Fruit fly (Drosophila melanogaster) whole organism, embryonic: ENCODE results near the gene Fer3HCH.

Experiments
- ATbp ChIP-seq: fragments of 200-800 bp; sonication (Bioruptor generic); optimal IDR thresholded peaks from 2 replicates; lab custom pipeline; 2017; ENCODE audit warnings: missing biosample characterization, mild to moderate bottlenecking, missing genetic modification characterization, missing genetic modification reagents
- BEAF-32 ChIP-seq: fragments of 200-800 bp; sonication (Bioruptor generic); optimal IDR thresholded peaks from 3 replicates; lab custom pipeline; 2017; ENCODE audit warnings: missing biosample characterization, missing genetic modification characterization, mild to moderate bottlenecking, moderate library complexity, missing genetic modification reagents
- Bteb2 ChIP-seq: fragments of 200-800 bp; sonication (Bioruptor generic); optimal IDR thresholded peaks from 2 replicates; lab custom pipeline; 2016; ENCODE audit warnings: missing biosample characterization, missing genetic modification characterization
- CG10462 ChIP-seq: fragments of 200-800 bp; sonication (Bioruptor generic); optimal IDR thresholded peaks from 2 replicates; lab custom pipeline; 2016; ENCODE audit warnings: missing biosample characterization, missing genetic modification characterization
- CG10654 ChIP-seq: fragments of 200-800 bp; sonication (Bioruptor generic); optimal IDR thresholded peaks from 2 replicates; lab custom pipeline; 2016; ENCODE audit warnings: missing biosample characterization, missing genetic modification characterization
- CG11398 ChIP-seq: fragments of 200-800 bp; sonication (Bioruptor generic); optimal IDR thresholded peaks from 2 replicates; lab custom pipeline; 2016; ENCODE audit warnings: missing biosample characterization, missing genetic modification characterization
- CG11696 ChIP-seq: fragments of 200-800 bp; sonication (Bioruptor generic); IDR thresholded peaks from 2 replicates; pipeline ENCODE4 v1.3.6; 2022; ENCODE audit warnings: missing biosample characterization, missing genetic modification characterization
- CG12104 ChIP-seq: fragments of 200-800 bp; sonication (Bioruptor generic); optimal IDR thresholded peaks from 3 replicates; lab custom pipeline; 2016; ENCODE audit warnings: missing biosample characterization, missing genetic modification characterization
- CG12391 ChIP-seq: fragments of 200-800 bp; sonication (Bioruptor generic); optimal IDR thresholded peaks from 3 replicates; lab custom pipeline; 2018; ENCODE audit warnings: missing biosample characterization, mild to moderate bottlenecking, missing genetic modification characterization, moderate library complexity
- CG14441 ChIP-seq: fragments of 200-800 bp; sonication (Bioruptor generic); IDR thresholded peaks from 2 replicates; pipeline ENCODE4 v1.3.6; 2022; ENCODE audit warnings: missing biosample characterization, missing genetic modification characterization
- CG15269 ChIP-seq: fragments of 200-800 bp; sonication (Bioruptor generic); optimal IDR thresholded peaks from 2 replicates; lab custom pipeline; 2018; ENCODE audit warnings: missing biosample characterization, mild to moderate bottlenecking, missing genetic modification characterization, moderate library complexity
- CG1602 ChIP-seq: fragments of 200-800 bp; sonication (Bioruptor generic); optimal IDR thresholded peaks from 3 replicates; lab custom pipeline; 2016; ENCODE audit warnings: missing biosample characterization, missing genetic modification characterization
- CG1647 ChIP-seq: fragments of 200-800 bp; sonication (Bioruptor generic); optimal IDR thresholded peaks from 3 replicates; lab custom pipeline; 2016; ENCODE audit warnings: missing biosample characterization, missing genetic modification characterization
- CG16863 ChIP-seq: fragments of 200-800 bp; sonication (Bioruptor generic); optimal IDR thresholded peaks from 3 replicates; lab custom pipeline; 2016; ENCODE audit warnings: missing biosample characterization, missing genetic modification characterization
- CG17359 ChIP-seq: fragments of 200-800 bp; sonication (Bioruptor generic); optimal IDR thresholded peaks from 3 replicates; lab custom pipeline; 2018; ENCODE audit warnings: missing biosample characterization, mild to moderate bottlenecking, missing genetic modification characterization, moderate library complexity
- CG17912 ChIP-seq: fragments of 200-800 bp; sonication (Bioruptor generic); optimal IDR thresholded peaks from 2 replicates; lab custom pipeline; 2018; ENCODE audit warnings: missing biosample characterization, mild to moderate bottlenecking, missing genetic modification characterization
- CG2202 ChIP-seq: fragments of 200-800 bp; sonication (Bioruptor generic); optimal IDR thresholded peaks from 2 replicates; lab custom pipeline; 2018; ENCODE audit warnings: missing biosample characterization, mild to moderate bottlenecking, missing genetic modification characterization
- CG2875 ChIP-seq: fragments of 200-800 bp; sonication (Bioruptor generic); optimal IDR thresholded peaks from 2 replicates; lab custom pipeline; 2017; ENCODE audit warnings: missing biosample characterization, mild to moderate bottlenecking, missing genetic modification characterization, missing genetic modification reagents
- CG32767 ChIP-seq: fragments of 200-800 bp; sonication (Bioruptor generic); IDR thresholded peaks from 2 replicates; pipeline ENCODE4 v1.3.6; 2022; ENCODE audit warnings: missing biosample characterization, missing genetic modification characterization
- CG3407 ChIP-seq: fragments of 200-800 bp; sonication (Bioruptor generic); optimal IDR thresholded peaks from 2 replicates; lab custom pipeline; 2018; ENCODE audit warnings: missing biosample characterization, mild to moderate bottlenecking, missing genetic modification characterization
- CG43689 ChIP-seq: fragments of 200-800 bp; sonication (Bioruptor generic); IDR thresholded peaks from 2 replicates; pipeline ENCODE4 v1.3.6; 2022; ENCODE audit warnings: missing biosample characterization, missing genetic modification characterization
- CG4617 ChIP-seq: fragments of 200-800 bp; sonication (Bioruptor generic); optimal IDR thresholded peaks from 3 replicates; lab custom pipeline; 2016; ENCODE audit warnings: missing biosample characterization, missing genetic modification characterization, borderline replicate concordance
- CG6683 ChIP-seq: fragments of 200-800 bp; sonication (Bioruptor generic); optimal IDR thresholded peaks from 2 replicates; lab custom pipeline; 2017; ENCODE audit warnings: missing biosample characterization, mild to moderate bottlenecking, missing genetic modification characterization, missing genetic modification reagents
- CG6813 ChIP-seq: fragments of 200-800 bp; sonication (Bioruptor generic); optimal IDR thresholded peaks from 2 replicates; lab custom pipeline; 2017; ENCODE audit warnings: missing biosample characterization, missing genetic modification characterization, mild to moderate bottlenecking, moderate library complexity, missing genetic modification reagents
- CG6854 ChIP-seq: fragments of 200-800 bp; sonication (Bioruptor generic); optimal IDR thresholded peaks from 3 replicates; lab custom pipeline; 2017; ENCODE audit warnings: missing biosample characterization, mild to moderate bottlenecking, missing genetic modification characterization
- CG7357 ChIP-seq: fragments of 200-800 bp; sonication (Bioruptor generic); IDR thresholded peaks from 3 replicates; pipeline ENCODE4 v1.3.6; 2022; ENCODE audit warnings: missing biosample characterization, missing genetic modification characterization
- CG9609 ChIP-seq: fragments of 200-800 bp; sonication (Bioruptor generic); optimal IDR thresholded peaks from 3 replicates; lab custom pipeline; 2016; ENCODE audit warnings: missing biosample characterization, missing genetic modification characterization
- CTCF ChIP-seq: fragments of 200-800 bp; sonication (Bioruptor generic); optimal IDR thresholded peaks from 2 replicates; lab custom pipeline; 2017; ENCODE audit warnings: missing biosample characterization, mild to moderate bottlenecking, missing genetic modification characterization, moderate library complexity
- Dbx ChIP-seq: fragments of 200-800 bp; sonication (Bioruptor generic); IDR thresholded peaks from 3 replicates; pipeline ENCODE4 v1.3.6; 2022; ENCODE audit warnings: missing biosample characterization, missing genetic modification characterization
- E2f1 ChIP-seq: fragments of 200-800 bp; sonication (Bioruptor generic); IDR thresholded peaks from 2 replicates; pipeline ENCODE4 v1.3.6; 2022; ENCODE audit warnings: missing biosample characterization, missing genetic modification characterization
- Gug ChIP-seq: fragments of 200-800 bp; sonication (Bioruptor generic); IDR thresholded peaks from 4 replicates; pipeline ENCODE4 v1.3.6; 2022; ENCODE audit warnings: missing biosample characterization, missing genetic modification characterization
- H15 ChIP-seq: fragments of 200-800 bp; sonication (Bioruptor generic); IDR thresholded peaks from 3 replicates; pipeline ENCODE4 v1.3.6; 2022; ENCODE audit warnings: missing biosample characterization, missing genetic modification characterization
- Hr51 ChIP-seq, 2 experiments: fragments of 200-800 bp; sonication (Bioruptor generic); optimal IDR thresholded peaks; 2 replicates in 1 of 2; 3 replicates in 1 of 2; lab custom pipeline; 2016 to 2018; ENCODE audit warnings: missing biosample characterization in 2 of 2, missing genetic modification characterization in 2 of 2, mild to moderate bottlenecking in 1 of 2, moderate library complexity in 1 of 2
- Jarid2 ChIP-seq: fragments of 200-800 bp; sonication (Bioruptor generic); optimal IDR thresholded peaks from 3 replicates; lab custom pipeline; 2017; ENCODE audit warnings: mild to moderate bottlenecking, missing biosample characterization, missing genetic modification reagents, missing genetic modification characterization
- Mrtf ChIP-seq: fragments of 200-800 bp; sonication (Bioruptor generic); IDR thresholded peaks from 3 replicates; pipeline ENCODE4 v1.3.6; 2022; ENCODE audit warnings: missing biosample characterization, missing genetic modification characterization
- NfI ChIP-seq: fragments of 200-800 bp; sonication (Bioruptor generic); optimal IDR thresholded peaks from 3 replicates; lab custom pipeline; 2018; ENCODE audit warnings: missing biosample characterization, mild to moderate bottlenecking, missing genetic modification characterization, moderate library complexity
- PHDP ChIP-seq: fragments of 200-800 bp; sonication (Bioruptor generic); optimal IDR thresholded peaks from 3 replicates; lab custom pipeline; 2018; ENCODE audit warnings: missing biosample characterization, mild to moderate bottlenecking, missing genetic modification characterization, moderate library complexity
- Pdp1 ChIP-seq, 2 experiments: fragments of 200-800 bp; sonication (Bioruptor generic); optimal IDR thresholded peaks; 3 replicates each; lab custom pipeline; 2016; ENCODE audit warnings: missing biosample characterization in 2 of 2, missing genetic modification characterization in 2 of 2, mild to moderate bottlenecking in 1 of 2, moderate library complexity in 1 of 2
- ac ChIP-seq: fragments of 200-800 bp; sonication (Bioruptor generic); optimal IDR thresholded peaks from 3 replicates; lab custom pipeline; 2017; ENCODE audit warnings: missing biosample characterization, mild to moderate bottlenecking, missing genetic modification characterization
- ara ChIP-seq: fragments of 200-800 bp; sonication (Bioruptor generic); IDR thresholded peaks from 2 replicates; pipeline ENCODE4 v1.3.6; 2022; ENCODE audit warnings: missing biosample characterization, missing genetic modification characterization
- bab2 ChIP-seq: fragments of 200-800 bp; sonication (Bioruptor generic); optimal IDR thresholded peaks from 2 replicates; lab custom pipeline; 2016; ENCODE audit warnings: missing biosample characterization, missing genetic modification characterization
- bbx ChIP-seq: fragments of 200-800 bp; sonication (Bioruptor generic); IDR thresholded peaks from 2 replicates; pipeline ENCODE4 v1.3.6; 2022; ENCODE audit warnings: missing biosample characterization, missing genetic modification characterization; ENCODE audit not compliant: partially characterized antibody
- bigmax ChIP-seq: fragments of 200-800 bp; sonication (Bioruptor generic); optimal IDR thresholded peaks from 2 replicates; lab custom pipeline; 2018; ENCODE audit warnings: missing biosample characterization, mild to moderate bottlenecking, missing genetic modification characterization
- cato ChIP-seq: fragments of 200-800 bp; sonication (Bioruptor generic); optimal IDR thresholded peaks from 2 replicates; lab custom pipeline; 2016; ENCODE audit warnings: missing biosample characterization, missing genetic modification characterization, borderline replicate concordance
- fd64A ChIP-seq: fragments of 200-800 bp; sonication (Bioruptor generic); optimal IDR thresholded peaks from 3 replicates; lab custom pipeline; 2018; ENCODE audit warnings: missing biosample characterization, mild to moderate bottlenecking, missing genetic modification characterization
- klu ChIP-seq: fragments of 200-800 bp; sonication (Bioruptor generic); IDR thresholded peaks from 2 replicates; pipeline ENCODE4 v1.3.6; 2022; ENCODE audit warnings: missing biosample characterization, missing genetic modification characterization
- mirr ChIP-seq: fragments of 200-800 bp; sonication (Bioruptor generic); optimal IDR thresholded peaks from 3 replicates; lab custom pipeline; 2018; ENCODE audit warnings: missing biosample characterization, mild to moderate bottlenecking, missing genetic modification characterization
- onecut ChIP-seq: fragments of 200-800 bp; sonication (Bioruptor generic); IDR thresholded peaks from 2 replicates; pipeline ENCODE4 v1.3.6; 2022; ENCODE audit warnings: missing biosample characterization, missing genetic modification characterization
- pita ChIP-seq: fragments of 200-800 bp; sonication (Bioruptor generic); optimal IDR thresholded peaks from 2 replicates; lab custom pipeline; 2017; ENCODE audit warnings: missing biosample characterization, mild to moderate bottlenecking, missing genetic modification characterization
- sob ChIP-seq: fragments of 200-800 bp; sonication (Bioruptor generic); IDR thresholded peaks from 2 replicates; pipeline ENCODE4 v1.3.6; 2022; ENCODE audit warnings: missing biosample characterization, missing genetic modification characterization
- zen2 ChIP-seq: fragments of 200-800 bp; sonication (Bioruptor generic); IDR thresholded peaks from 3 replicates; pipeline ENCODE4 v1.3.6; 2022; ENCODE audit warnings: missing biosample characterization, missing genetic modification characterization; ENCODE audit not compliant: partially characterized antibody

Fer3HCH gene

DNA sequence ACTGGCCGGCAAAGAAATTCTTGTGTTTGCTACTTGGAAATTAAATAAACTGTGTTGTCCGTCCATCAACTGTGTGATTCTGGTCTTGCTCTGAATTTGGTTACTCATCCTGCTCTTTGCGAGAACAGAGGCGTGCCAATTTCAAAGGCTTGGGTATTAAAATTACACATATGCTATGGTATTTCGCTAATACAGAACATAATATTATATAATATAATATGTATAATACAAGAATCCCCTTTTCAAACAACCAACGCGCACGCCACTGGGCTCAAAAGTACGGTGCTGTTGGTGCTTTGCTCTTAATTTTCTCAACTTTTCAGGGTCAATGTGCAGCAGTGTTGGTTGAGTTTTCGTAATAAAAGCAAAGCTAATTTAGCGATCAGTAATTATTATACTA is 8.1 kb downstream of the Fer3HCH start (continued):
- TF ChIP-seq ac (no peak), CG15269 (tag; lab: Kevin White, UChicago) (peak; percentile 94), Hr51 (GFP tag; optimal IDR thresholded peaks at IDR 0.05; lab: Kevin White, UChicago) (peak in 1 of 2 experiments; percentile 85), CG1602 (GFP tag; lab: Kevin White, UChicago) (peak; percentile 40), bbx (GFP tag; lab: Robert Waterston, UW) (no peak), mirr (peak; percentile 59), E2f1 (GFP tag; lab: Robert Waterston, UW) (peak; percentile 86), bab2 (GFP tag; lab: Kevin White, UChicago) (peak; percentile 23), Jarid2 (GFP tag; lab: Kevin White, UChicago) (peak; percentile 53), CG12104 (GFP tag; lab: Kevin White, UChicago) (peak; percentile 46), CG2202 (peak; percentile 33), CG10654 (GFP tag; lab: Kevin White, UChicago) (peak; percentile 60), CG9609 (GFP tag; lab: Kevin White, UChicago) (no peak), bigmax (no peak), CG12391 (tag; lab: Kevin White, UChicago) (peak; percentile 79), CG16863 (GFP tag; lab: Kevin White, UChicago) (no peak), CG7357 (peak; percentile 83), fd64A (no peak), CG3407 (GFP tag; lab: Kevin White, UChicago) (peak; percentile 28), cato (GFP tag; lab: Kevin White, UChicago) (peak; percentile 43), CG14441 (peak; percentile 94), PHDP (tag; lab: Kevin White, UChicago) (peak; percentile 88), CG4617 (GFP tag; lab: Kevin White, UChicago) (peak; percentile 15), CG2875 (GFP tag; lab: Kevin White, UChicago) (peak; percentile 43), BEAF-32 (GFP tag; lab: Kevin White, UChicago) (no peak), pita (no peak), CTCF (GFP tag; lab: Kevin White, UChicago) (no peak), CG11398 (GFP tag; lab: Kevin White, UChicago) (no peak), onecut (GFP tag; lab: Robert Waterston, UW) (peak; percentile 65), CG11696 (GFP tag; lab: Robert Waterston, UW) (peak; percentile 83), zen2 (GFP tag; lab: Robert Waterston, UW) (no peak), CG6813 (GFP tag; lab: Kevin White, UChicago) (peak; percentile 80), CG32767 (GFP tag; lab: Robert Waterston, UW) (peak; percentile 79), H15 (GFP tag; lab: Robert Waterston, UW) (peak; percentile 73; the same call in 2 of the 3 replicates), CG6683 (peak; percentile 47), CG17912 (GFP tag; lab: Kevin White, UChicago) (peak; percentile 13), Gug (GFP tag; lab: Robert Waterston, UW) (peak; percentile 84), Bteb2 (no peak), Mrtf (GFP tag; lab: Robert Waterston, UW) (peak; percentile 91), CG1647 (GFP tag; lab: Kevin White, UChicago) (no peak), CG6854 (GFP tag; lab: Kevin White, UChicago) (peak; percentile 63), Pdp1 (GFP tag; optimal IDR thresholded peaks at IDR 0.05; lab: Kevin White, UChicago) (peak; percentile 20 to 70), ATbp (GFP tag; lab: Kevin White, UChicago) (peak; percentile 66), ara (peak; percentile 79), CG43689 (GFP tag; lab: Robert Waterston, UW) (peak; percentile 61; the same call in 1 of the 2 replicates), klu (peak; percentile 79), sob (GFP tag; lab: Robert Waterston, UW) (peak; percentile 92), CG17359 (peak; percentile 85), CG10462 (GFP tag; lab: Kevin White, UChicago) (no peak), Dbx (GFP tag; lab: Robert Waterston, UW) (peak; percentile 86), NfI (GFP tag; lab: Kevin White, UChicago) (peak; percentile 86)
